Fruit fly (Drosophila melanogaster): ENCODE results near the gene Arr1.

Arr1 gene

dm6 chr2L:18122920-18123319 lies 44.9 kb downstream of the Arr1 start:
- no peak for TF ChIP-seq Rel (GFP tag; optimal IDR thresholded peaks at IDR 0.05)
- TF ChIP-seq Rel (tag; optimal IDR thresholded peaks at IDR 0.05): peak; percentile 95
- TF ChIP-seq psq (GFP tag; optimal IDR thresholded peaks at IDR 0.05): no peak

- TF ChIP-seq Dif (GFP tag; optimal IDR thresholded peaks at IDR 0.05; ENCODE audit: partially characterized antibody) (no peak), fru (GFP tag; optimal IDR thresholded peaks at IDR 0.05) (no peak), CG9705 (GFP tag; optimal IDR thresholded peaks at IDR 0.05) (no peak), CrebA (GFP tag; optimal IDR thresholded peaks at IDR 0.05; ENCODE audit: borderline replicate concordance) (no peak), sv (GFP tag; optimal IDR thresholded peaks at IDR 0.05) (no peak), dsf (GFP tag; optimal IDR thresholded peaks at IDR 0.05; ENCODE audit: borderline replicate concordance) (no peak), foxo (GFP tag; optimal IDR thresholded peaks at IDR 0.05) (no peak), lola (GFP tag; optimal IDR thresholded peaks at IDR 0.05) (no peak), dl (GFP tag; optimal IDR thresholded peaks at IDR 0.05; ENCODE audit: insufficient read depth in 1 of 2, partially characterized antibody in 2 of 2) (no peak), woc (GFP tag; optimal IDR thresholded peaks at IDR 0.05) (no peak)
Observed at dm6 chr2L:18125649-18126048, 47.6 kb downstream of the Arr1 start, which contains the start of gene Grl36b. TSS of gene Grl36b (minus strand) at chr2L:18125749.
